Worm (Caenorhabditis elegans): ENCODE measurements around the gene srbc-5.

ce11 chrV:3287330-3287729 lies 27.2 kb downstream of the srbc-5 start, which contains the start of gene F35F10.7:
- TF ChIP-seq ztf-11 (tag; optimal IDR thresholded peaks at IDR 0.05) (no peak), nhr-11 (tag; optimal IDR thresholded peaks at IDR 0.05) (no peak), ama-1 (optimal IDR thresholded peaks at IDR 0.05) (no peak), ztf-4 (tag; optimal IDR thresholded peaks at IDR 0.05) (no peak), unc-62 (GFP tag; optimal IDR thresholded peaks at IDR 0.05) (no peak), lin-15B (tag; optimal IDR thresholded peaks at IDR 0.05) (no peak)
